Worm (Caenorhabditis elegans): ENCODE data around the gene Y37D8A.16.

DNA sequence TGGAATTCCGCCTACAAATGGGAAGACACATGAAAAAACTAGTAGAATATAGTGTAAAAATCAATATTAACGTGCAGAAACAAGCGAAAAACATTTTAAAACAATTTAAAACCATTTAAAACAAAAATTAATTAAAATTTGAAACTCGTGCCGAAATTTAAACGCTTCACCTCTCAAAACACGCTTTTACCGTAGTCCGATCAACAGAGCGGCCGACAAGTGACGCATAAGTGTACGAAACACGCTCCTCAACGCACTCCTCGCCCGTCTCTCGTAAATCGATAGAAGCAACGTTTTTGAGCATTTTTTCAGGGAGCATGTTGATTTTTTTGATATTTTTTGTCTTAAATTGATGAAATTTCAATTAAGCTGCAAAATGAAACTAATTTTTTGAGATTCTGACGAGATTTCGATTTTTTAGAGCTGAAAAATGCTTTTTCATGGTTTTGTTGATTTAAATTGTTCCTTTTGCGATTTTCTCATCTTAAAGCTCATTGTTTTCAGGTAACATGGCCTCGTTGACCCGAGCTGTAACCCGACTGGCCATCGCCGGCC, 13.4 kb downstream of the Y37D8A.16 start, which contains the start of gene cox-5A:
- TF ChIP-seq egl-27 (tag; optimal IDR thresholded peaks at IDR 0.05), result peak; percentile 97
- TF ChIP-seq unc-62 (GFP tag; optimal IDR thresholded peaks at IDR 0.05), result peak; percentile 94

Measured in whole organism, L2 larva.